Worm (Caenorhabditis elegans) whole organism, young adult: Measurements from ENCODE around the gene T06D8.10.

Experiments used
- B0035.1 ChIP-seq: sonication (generic microtip); optimal IDR thresholded peaks from 2 replicates; lab custom pipeline; 2016; ENCODE audit warnings: missing genetic modification characterization, mild to moderate bottlenecking, missing compliant biosample characterization, missing genotype, missing genetic modification reagents
- B0261.1 ChIP-seq: sonication (generic microtip); optimal IDR thresholded peaks from 2 replicates; lab custom pipeline; 2016; ENCODE audit warnings: mild to moderate bottlenecking, missing genetic modification characterization, moderate library complexity, missing compliant biosample characterization
- C17E4.6 ChIP-seq: fragments of 200-800 bp; sonication (Bioruptor generic); IDR thresholded peaks from 2 replicates; pipeline ENCODE4 v1.3.6; 2022; ENCODE audit warnings: missing genetic modification reagents, missing genetic modification characterization, missing compliant biosample characterization
- F10E7.11 ChIP-seq: sonication (generic microtip); optimal IDR thresholded peaks from 2 replicates; lab custom pipeline; 2017; ENCODE audit warnings: mild to moderate bottlenecking, missing genetic modification characterization, moderate library complexity, missing compliant biosample characterization
- F33H1.4 ChIP-seq: fragments of 200-800 bp; sonication (Bioruptor generic); IDR thresholded peaks from 2 replicates; pipeline ENCODE4 v1.3.6; 2022; ENCODE audit warnings: missing genetic modification reagents, missing genetic modification characterization, missing compliant biosample characterization
- Y53G8AR.9 ChIP-seq: fragments of 200-800 bp; sonication (Bioruptor generic); conservative IDR thresholded peaks from 2 replicates; pipeline ENCODE4 v1.3.6; 2022; ENCODE audit warnings: missing genetic modification reagents, missing genetic modification characterization, missing compliant biosample characterization
- Y67H2A.10 ChIP-seq: fragments of 200-800 bp; sonication (Bioruptor generic); conservative IDR thresholded peaks from 2 replicates; pipeline ENCODE4 v1.3.6; 2022; ENCODE audit warnings: missing genetic modification reagents, missing genetic modification characterization, missing compliant biosample characterization
- Y95B8A.8 ChIP-seq: fragments of 200-800 bp; sonication (Bioruptor generic); IDR thresholded peaks from 2 replicates; pipeline ENCODE4 v1.3.6; 2022; ENCODE audit warnings: missing genetic modification reagents, missing genetic modification characterization, missing compliant biosample characterization
- ama-1 ChIP-seq, 3 experiments: fragments of 150-350 bp in 1 of 3; sonication (generic microtip) in 2 of 3; optimal IDR thresholded peaks; 2 replicates each; lab custom pipeline; 2014 to 2018; ENCODE audit warnings: missing biosample characterization in 2 of 3, missing genetic modification characterization in 2 of 3, missing genetic modification reagents in 2 of 3
- aptf-2 ChIP-seq: fragments of 200-800 bp; sonication (Bioruptor generic); conservative IDR thresholded peaks from 2 replicates; pipeline ENCODE4 v1.3.6; 2022; ENCODE audit warnings: missing genetic modification reagents, missing genetic modification characterization, missing compliant biosample characterization
- aptf-3 ChIP-seq: fragments of 200-800 bp; sonication (Bioruptor generic); IDR thresholded peaks from 2 replicates; pipeline ENCODE4 v1.3.6; 2022; ENCODE audit warnings: missing genetic modification characterization, missing compliant biosample characterization
- atf-7 ChIP-seq: sonication (generic microtip); optimal IDR thresholded peaks from 2 replicates; lab custom pipeline; 2017; ENCODE audit warnings: mild to moderate bottlenecking, missing genetic modification characterization, missing compliant biosample characterization
- attf-3 ChIP-seq: fragments of 200-800 bp; sonication (Bioruptor generic); conservative IDR thresholded peaks from 2 replicates; pipeline ENCODE4 v1.3.6; 2022; ENCODE audit warnings: missing genetic modification reagents, missing genetic modification characterization, missing compliant biosample characterization
- bed-1 ChIP-seq: fragments of 200-800 bp; sonication (Bioruptor generic); IDR thresholded peaks from 2 replicates; pipeline ENCODE4 v1.3.6; 2022; ENCODE audit warnings: missing genetic modification reagents, missing genetic modification characterization, missing compliant biosample characterization
- ccch-3 ChIP-seq: fragments of 200-800 bp; sonication (Bioruptor generic); optimal IDR thresholded peaks from 2 replicates; lab custom pipeline; 2018; ENCODE audit warnings: mild to moderate bottlenecking, missing genetic modification characterization, missing compliant biosample characterization
- ceh-79 ChIP-seq: sonication (generic microtip); optimal IDR thresholded peaks from 2 replicates; lab custom pipeline; 2017; ENCODE audit warnings: mild to moderate bottlenecking, missing genetic modification characterization, missing compliant biosample characterization
- ceh-91 ChIP-seq: fragments of 200-800 bp; sonication (Bioruptor generic); IDR thresholded peaks from 2 replicates; pipeline ENCODE4 v1.3.6; 2022; ENCODE audit warnings: missing genetic modification reagents, missing genetic modification characterization, missing compliant biosample characterization
- chd-7 ChIP-seq: sonication (generic microtip); optimal IDR thresholded peaks from 2 replicates; lab custom pipeline; 2016; ENCODE audit warnings: mild to moderate bottlenecking, missing genetic modification characterization, moderate library complexity, missing compliant biosample characterization
- egl-18 ChIP-seq: fragments of 200-800 bp; sonication (Bioruptor generic); IDR thresholded peaks from 2 replicates; pipeline ENCODE4 v1.3.6; 2022; ENCODE audit warnings: missing genetic modification reagents, missing genetic modification characterization, missing compliant biosample characterization
- hlh-26 ChIP-seq: fragments of 200-800 bp; sonication (Bioruptor generic); conservative IDR thresholded peaks from 2 replicates; pipeline ENCODE4 v1.3.6; 2022; ENCODE audit warnings: missing genetic modification reagents, missing genetic modification characterization, missing compliant biosample characterization
- hsf-1 ChIP-seq: fragments of 200-800 bp; sonication (Bioruptor generic); IDR thresholded peaks from 2 replicates; pipeline ENCODE4 v1.3.6; 2022; ENCODE audit warnings: missing genetic modification reagents, missing genetic modification characterization, missing compliant biosample characterization
- let-607 ChIP-seq, 2 experiments: fragments of 200-800 bp in 1 of 2; sonication (Bioruptor generic) in 1 of 2; sonication (generic microtip) in 1 of 2; optimal IDR thresholded peaks; 2 replicates each; lab custom pipeline; 2016 to 2018; ENCODE audit warnings: mild to moderate bottlenecking in 2 of 2, missing compliant biosample characterization in 2 of 2, missing genetic modification characterization in 2 of 2, moderate library complexity in 2 of 2, missing genotype in 1 of 2
- lin-40 ChIP-seq: sonication (generic microtip); optimal IDR thresholded peaks from 2 replicates; lab custom pipeline; 2016; ENCODE audit warnings: missing genetic modification characterization, mild to moderate bottlenecking, missing compliant biosample characterization, missing genotype, missing genetic modification reagents
- mxl-1 ChIP-seq: sonication (generic microtip); optimal IDR thresholded peaks from 2 replicates; lab custom pipeline; 2016; ENCODE audit warnings: missing genetic modification characterization, missing compliant biosample characterization
- nfya-2 ChIP-seq: fragments of 200-800 bp; sonication (Bioruptor generic); IDR thresholded peaks from 2 replicates; pipeline ENCODE4 v1.3.6; 2022; ENCODE audit warnings: missing genetic modification reagents, missing genetic modification characterization, missing compliant biosample characterization
- nfyb-1 ChIP-seq: fragments of 200-800 bp; sonication (Bioruptor generic); IDR thresholded peaks from 2 replicates; pipeline ENCODE4 v1.3.6; 2022; ENCODE audit warnings: missing genetic modification reagents, missing genetic modification characterization, missing compliant biosample characterization
- nhr-120 ChIP-seq: fragments of 200-800 bp; sonication (Bioruptor generic); IDR thresholded peaks from 2 replicates; pipeline ENCODE4 v1.3.6; 2022; ENCODE audit warnings: missing genetic modification characterization, missing compliant biosample characterization
- pbrm-1 ChIP-seq: fragments of 200-800 bp; sonication (Bioruptor generic); IDR thresholded peaks from 2 replicates; pipeline ENCODE4 v1.3.6; 2022; ENCODE audit warnings: missing genetic modification reagents, missing genetic modification characterization, missing compliant biosample characterization
- repo-1 ChIP-seq: sonication (generic microtip); optimal IDR thresholded peaks from 2 replicates; lab custom pipeline; 2017; ENCODE audit warnings: mild to moderate bottlenecking, missing genetic modification characterization, missing compliant biosample characterization
- sdz-38 ChIP-seq: sonication (generic microtip); optimal IDR thresholded peaks from 2 replicates; lab custom pipeline; 2016; ENCODE audit warnings: missing genotype, missing genetic modification characterization, missing compliant biosample characterization
- snpc-1.3 ChIP-seq: sonication (generic microtip); optimal IDR thresholded peaks from 2 replicates; lab custom pipeline; 2017; ENCODE audit warnings: missing genetic modification characterization, mild to moderate bottlenecking, missing compliant biosample characterization, antibody characterized with exemption, moderate library complexity, missing genotype, missing genetic modification reagents; ENCODE audit not compliant: insufficient read depth
- snpc-3.4 ChIP-seq: sonication (generic microtip); optimal IDR thresholded peaks from 2 replicates; lab custom pipeline; 2017; ENCODE audit warnings: missing genetic modification characterization, mild to moderate bottlenecking, missing compliant biosample characterization, antibody characterized with exemption, moderate library complexity, missing genotype, missing genetic modification reagents
- tlf-1 ChIP-seq: fragments of 200-800 bp; sonication (Bioruptor generic); optimal IDR thresholded peaks from 2 replicates; lab custom pipeline; 2018; ENCODE audit warnings: mild to moderate bottlenecking, missing genetic modification characterization, missing compliant biosample characterization
- zfh-2 ChIP-seq: fragments of 200-800 bp; sonication (Bioruptor generic); conservative IDR thresholded peaks from 2 replicates; pipeline ENCODE4 v1.3.6; 2022; ENCODE audit warnings: missing genetic modification reagents, missing genetic modification characterization, missing compliant biosample characterization
- ztf-22 ChIP-seq: fragments of 200-800 bp; sonication (Bioruptor generic); optimal IDR thresholded peaks from 2 replicates; lab custom pipeline; 2018; ENCODE audit warnings: mild to moderate bottlenecking, missing genetic modification characterization, moderate library complexity, missing compliant biosample characterization
- ztf-28 ChIP-seq: fragments of 200-800 bp; sonication (Bioruptor generic); IDR thresholded peaks from 2 replicates; pipeline ENCODE4 v1.3.6; 2022; ENCODE audit warnings: missing genetic modification reagents, missing genetic modification characterization, missing compliant biosample characterization
- ztf-3 ChIP-seq: fragments of 200-800 bp; sonication (Bioruptor generic); optimal IDR thresholded peaks from 2 replicates; lab custom pipeline; 2018; ENCODE audit warnings: mild to moderate bottlenecking, missing genetic modification characterization, missing compliant biosample characterization

The T06D8.10 gene

ce11 chrII:11281666-11282065, 34.4 kb upstream of the T06D8.10 start, which contains the start of gene unc-130:
Gene unc-130, plus strand, starts transcription at chrII:11281966.
- TF ChIP-seq egl-18 (GFP tag; lab: Robert Waterston, UW) (no peak), ztf-3 (GFP tag; lab: Kevin White, UChicago) (no peak)
- TF ChIP-seq, all 124 proteins: peak for 0

ce11 chrII:11281177-11281576, 33.9 kb upstream of the T06D8.10 start:
- TF ChIP-seq hlh-26 (GFP tag; lab: Robert Waterston, UW), result no peak

- TF ChIP-seq nfyb-1, result peak; percentile 72
- TF ChIP-seq zfh-2 (GFP tag; lab: Robert Waterston, UW), result 0 out of 2 replicates have a peak, but pooled peaks have one; percentile 17
- TF ChIP-seq repo-1, result no peak
These were observed 32.7 kb upstream of the T06D8.10 start for ce11 chrII:11279971-11280370.

ce11 chrII:11276879-11277278, 29.6 kb upstream of the T06D8.10 start:
- no peak for TF ChIP-seq B0261.1 (tag; lab: Kevin White, UChicago)
- no peak for TF ChIP-seq snpc-3.4 (tag; lab: Kevin White, UChicago)
- TF ChIP-seq ztf-22, result no peak
- no peak for TF ChIP-seq C17E4.6 (GFP tag; lab: Robert Waterston, UW)
- no peak for TF ChIP-seq chd-7 (tag; lab: Kevin White, UChicago)
- TF ChIP-seq ama-1 (optimal IDR thresholded peaks at IDR 0.05; lab: Kevin White, UChicago), result no peak
- no peak for TF ChIP-seq ama-1 (GFP tag; optimal IDR thresholded peaks at IDR 0.05; lab: Kevin White, UChicago)
- TF ChIP-seq hsf-1 (GFP tag; lab: Robert Waterston, UW), result no peak
- TF ChIP-seq nfya-2 (GFP tag; lab: Robert Waterston, UW), result no peak
- TF ChIP-seq Y53G8AR.9 (GFP tag; lab: Robert Waterston, UW), result no peak
- no peak for TF ChIP-seq B0035.1 (tag; lab: Kevin White, UChicago)
- TF ChIP-seq lin-40 (tag; lab: Kevin White, UChicago), result no peak
- TF ChIP-seq Y95B8A.8, result no peak
- TF ChIP-seq let-607 (tag; optimal IDR thresholded peaks at IDR 0.05; lab: Kevin White, UChicago), result no peak
- no peak for TF ChIP-seq pbrm-1
- TF ChIP-seq attf-3, result no peak
- TF ChIP-seq ztf-28, result no peak
- TF ChIP-seq mxl-1 (tag; lab: Kevin White, UChicago), result no peak
- TF ChIP-seq, all 124 proteins: peak for 0

- TF ChIP-seq bed-1 (GFP tag; lab: Robert Waterston, UW) (no peak), aptf-3 (GFP tag; lab: Robert Waterston, UW) (no peak), snpc-1.3 (tag; lab: Kevin White, UChicago) (no peak), nhr-120 (no peak), aptf-2 (GFP tag; lab: Robert Waterston, UW) (no peak), ceh-79 (no peak)
These were observed 28.2 kb upstream of the T06D8.10 start for ce11 chrII:11275484-11275883.

ce11 chrII:11274876-11275275, 27.6 kb upstream of the T06D8.10 start:
- TF ChIP-seq ceh-91 (GFP tag; lab: Robert Waterston, UW) (no peak), ztf-28 (no peak), atf-7 (tag; lab: Kevin White, UChicago) (no peak), F10E7.11 (tag; lab: Kevin White, UChicago) (no peak), ccch-3 (no peak), tlf-1 (GFP tag; lab: Kevin White, UChicago) (no peak), sdz-38 (no peak), Y67H2A.10 (GFP tag; lab: Robert Waterston, UW) (no peak), F33H1.4 (no peak)
